Fruit fly (Drosophila melanogaster) whole organism, embryonic: Measurements from ENCODE around the gene CG9932.
A peak's percentile ranks its signal among the peaks of the same experiment; 100 is the strongest.

Source experiments
- Adf1 ChIP-seq: fragments of 200-800 bp; sonication (Bioruptor generic); IDR thresholded peaks from 2 replicates; pipeline ENCODE4 v1.3.6; 2022; ENCODE audit warnings: missing biosample characterization, missing genetic modification characterization
- Atf3 ChIP-seq: fragments of 200-800 bp; sonication (Bioruptor generic); optimal IDR thresholded peaks from 3 replicates; lab custom pipeline; 2016; ENCODE audit warnings: missing biosample characterization, missing genetic modification characterization
- CG11085 ChIP-seq: fragments of 200-800 bp; sonication (Bioruptor generic); IDR thresholded peaks from 2 replicates; pipeline ENCODE4 v1.3.6; 2022; ENCODE audit warnings: missing biosample characterization, missing genetic modification characterization
- CG11560 ChIP-seq: fragments of 200-800 bp; sonication (Bioruptor generic); IDR thresholded peaks from 3 replicates; pipeline ENCODE4 v1.3.6; 2022; ENCODE audit warnings: missing biosample characterization, missing genetic modification characterization
- CG14050 ChIP-seq: fragments of 200-800 bp; sonication (Bioruptor generic); IDR thresholded peaks from 3 replicates; pipeline ENCODE4 v1.3.6; 2022; ENCODE audit warnings: missing biosample characterization, missing genetic modification characterization
- CG14710 ChIP-seq: fragments of 200-800 bp; sonication (Bioruptor generic); optimal IDR thresholded peaks from 3 replicates; lab custom pipeline; 2019; ENCODE audit warnings: missing biosample characterization, mild to moderate bottlenecking, missing genetic modification characterization, moderate library complexity
- CG15514 ChIP-seq: fragments of 200-800 bp; sonication (Bioruptor generic); optimal IDR thresholded peaks from 3 replicates; lab custom pipeline; 2017; ENCODE audit warnings: missing biosample characterization, missing genetic modification characterization, mild to moderate bottlenecking, moderate library complexity, missing genetic modification reagents
- CG15601 ChIP-seq: fragments of 200-800 bp; sonication (Bioruptor generic); optimal IDR thresholded peaks from 3 replicates; lab custom pipeline; 2019; ENCODE audit warnings: missing biosample characterization, mild to moderate bottlenecking, missing genetic modification characterization, moderate library complexity
- CG17829 ChIP-seq: fragments of 200-800 bp; optimal IDR thresholded peaks from 2 replicates; lab custom pipeline; 2019; ENCODE audit warnings: missing biosample characterization, mild to moderate bottlenecking, missing genetic modification characterization, moderate library complexity
- CG18011 ChIP-seq: fragments of 200-800 bp; sonication (Bioruptor generic); optimal IDR thresholded peaks from 2 replicates; lab custom pipeline; 2017; ENCODE audit warnings: missing biosample characterization, missing genetic modification characterization, mild to moderate bottlenecking, moderate library complexity, missing genotype
- CG18764 ChIP-seq: fragments of 200-800 bp; sonication (Bioruptor generic); optimal IDR thresholded peaks from 3 replicates; lab custom pipeline; 2016; ENCODE audit warnings: missing biosample characterization, missing genetic modification characterization
- CG2116 ChIP-seq: fragments of 200-800 bp; sonication (Bioruptor generic); optimal IDR thresholded peaks from 3 replicates; lab custom pipeline; 2018; ENCODE audit warnings: missing biosample characterization, mild to moderate bottlenecking, missing genetic modification characterization
- CG2120 ChIP-seq: fragments of 200-800 bp; sonication (Bioruptor generic); optimal IDR thresholded peaks from 3 replicates; lab custom pipeline; 2016; ENCODE audit warnings: missing biosample characterization, missing genetic modification characterization
- CG7987 ChIP-seq: fragments of 200-800 bp; sonication (Bioruptor generic); optimal IDR thresholded peaks from 2 replicates; lab custom pipeline; 2018; ENCODE audit warnings: missing biosample characterization, mild to moderate bottlenecking, missing genetic modification characterization, moderate library complexity
- CG8281 ChIP-seq: fragments of 200-800 bp; sonication (Bioruptor generic); optimal IDR thresholded peaks from 2 replicates; lab custom pipeline; 2018; ENCODE audit warnings: missing biosample characterization, mild to moderate bottlenecking, missing genetic modification characterization, moderate library complexity
- CG8388 ChIP-seq: fragments of 200-800 bp; sonication (Bioruptor generic); optimal IDR thresholded peaks from 2 replicates; lab custom pipeline; 2019; ENCODE audit warnings: missing biosample characterization, mild to moderate bottlenecking, missing genetic modification characterization, moderate library complexity
- CG8944 ChIP-seq: fragments of 200-800 bp; sonication (Bioruptor generic); optimal IDR thresholded peaks from 3 replicates; lab custom pipeline; 2016; ENCODE audit warnings: missing biosample characterization, missing genetic modification characterization
- CG9727 ChIP-seq: fragments of 200-800 bp; sonication (Bioruptor generic); optimal IDR thresholded peaks from 3 replicates; lab custom pipeline; 2017; ENCODE audit warnings: missing biosample characterization, mild to moderate bottlenecking, missing genetic modification characterization
- CG9817 ChIP-seq: fragments of 200-800 bp; sonication (Bioruptor generic); optimal IDR thresholded peaks from 2 replicates; lab custom pipeline; 2018; ENCODE audit warnings: missing biosample characterization, mild to moderate bottlenecking, missing genetic modification characterization, moderate library complexity
- CoRest ChIP-seq: fragments of 200-800 bp; sonication (Bioruptor generic); optimal IDR thresholded peaks from 3 replicates; lab custom pipeline; 2018; ENCODE audit warnings: missing biosample characterization, mild to moderate bottlenecking, missing genetic modification characterization, moderate library complexity
- Dll ChIP-seq: fragments of 200-800 bp; sonication (Bioruptor generic); IDR thresholded peaks from 4 replicates; pipeline ENCODE4 v1.3.6; 2022; ENCODE audit warnings: missing biosample characterization, missing genetic modification characterization; ENCODE audit not compliant: partially characterized antibody
- Hey ChIP-seq: fragments of 200-800 bp; sonication (Bioruptor generic); optimal IDR thresholded peaks from 3 replicates; lab custom pipeline; 2018; ENCODE audit warnings: missing biosample characterization, mild to moderate bottlenecking, missing genetic modification characterization
- HmgD ChIP-seq: fragments of 200-800 bp; sonication (Bioruptor generic); optimal IDR thresholded peaks from 3 replicates; lab custom pipeline; 2016; ENCODE audit warnings: missing biosample characterization, missing genetic modification characterization
- HmgZ ChIP-seq: fragments of 200-800 bp; sonication (Bioruptor generic); optimal IDR thresholded peaks from 2 replicates; lab custom pipeline; 2018; ENCODE audit warnings: missing biosample characterization, mild to moderate bottlenecking, missing genetic modification characterization
- Hsf ChIP-seq: fragments of 200-800 bp; sonication (Bioruptor generic); optimal IDR thresholded peaks from 3 replicates; lab custom pipeline; 2016; ENCODE audit warnings: missing biosample characterization, missing genetic modification characterization
- Kr ChIP-seq: fragments of 200-800 bp; sonication (Bioruptor generic); optimal IDR thresholded peaks from 2 replicates; lab custom pipeline; 2017; ENCODE audit warnings: missing biosample characterization, mild to moderate bottlenecking, missing genetic modification characterization
- NC2β ChIP-seq: fragments of 200-800 bp; sonication (Bioruptor generic); optimal IDR thresholded peaks from 2 replicates; lab custom pipeline; 2016; ENCODE audit warnings: missing biosample characterization, missing genetic modification characterization
- NfI ChIP-seq: fragments of 200-800 bp; sonication (Bioruptor generic); optimal IDR thresholded peaks from 3 replicates; lab custom pipeline; 2018; ENCODE audit warnings: missing biosample characterization, mild to moderate bottlenecking, missing genetic modification characterization, moderate library complexity
- Six4 ChIP-seq: fragments of 200-800 bp; sonication (Bioruptor generic); optimal IDR thresholded peaks from 2 replicates; lab custom pipeline; 2016; ENCODE audit warnings: missing biosample characterization, missing genetic modification characterization
- bsh ChIP-seq, 2 experiments: fragments of 200-800 bp; sonication (Bioruptor generic); optimal IDR thresholded peaks; 2 replicates each; lab custom pipeline; 2017 to 2018; ENCODE audit warnings: mild to moderate bottlenecking in 2 of 2, missing biosample characterization in 2 of 2, missing genetic modification characterization in 2 of 2, moderate library complexity in 1 of 2
- chn ChIP-seq: fragments of 200-800 bp; sonication (Bioruptor generic); optimal IDR thresholded peaks from 2 replicates; lab custom pipeline; 2016; ENCODE audit warnings: missing biosample characterization, missing genetic modification characterization
- corto ChIP-seq: fragments of 200-800 bp; sonication (Bioruptor generic); optimal IDR thresholded peaks from 2 replicates; lab custom pipeline; 2016; ENCODE audit warnings: missing biosample characterization, mild to moderate bottlenecking, missing genetic modification characterization, moderate library complexity
- dpn ChIP-seq, 2 experiments: fragments of 200-800 bp; sonication (Bioruptor generic); optimal IDR thresholded peaks; 3 replicates each; lab custom pipeline; 2016; ENCODE audit warnings: missing biosample characterization in 2 of 2, missing genetic modification characterization in 2 of 2
- ems ChIP-seq: fragments of 200-800 bp; sonication (Bioruptor generic); optimal IDR thresholded peaks from 3 replicates; lab custom pipeline; 2016; ENCODE audit warnings: missing biosample characterization, missing genetic modification characterization
- ewg ChIP-seq: fragments of 200-800 bp; sonication (Bioruptor generic); optimal IDR thresholded peaks from 3 replicates; lab custom pipeline; 2017; ENCODE audit warnings: mild to moderate bottlenecking, missing biosample characterization, missing genetic modification reagents, missing genetic modification characterization
- fru ChIP-seq: fragments of >200 bp; optimal IDR thresholded peaks from 2 replicates; lab custom pipeline; 2017
- ind ChIP-seq: fragments of 200-800 bp; sonication (Bioruptor generic); optimal IDR thresholded peaks from 3 replicates; lab custom pipeline; 2016; ENCODE audit warnings: missing biosample characterization, missing genetic modification characterization
- mirr ChIP-seq: fragments of 200-800 bp; sonication (Bioruptor generic); optimal IDR thresholded peaks from 3 replicates; lab custom pipeline; 2018; ENCODE audit warnings: missing biosample characterization, mild to moderate bottlenecking, missing genetic modification characterization
- nerfin-2 ChIP-seq: fragments of 200-800 bp; sonication (Bioruptor generic); IDR thresholded peaks from 2 replicates; pipeline ENCODE4 v1.3.6; 2022; ENCODE audit warnings: missing biosample characterization, missing genetic modification characterization; ENCODE audit not compliant: partially characterized antibody
- nmo ChIP-seq: fragments of 200-800 bp; sonication (Bioruptor generic); optimal IDR thresholded peaks from 2 replicates; lab custom pipeline; 2018; ENCODE audit warnings: missing biosample characterization, mild to moderate bottlenecking, missing genetic modification characterization, moderate library complexity
- oc ChIP-seq: fragments of 200-800 bp; sonication (Bioruptor generic); optimal IDR thresholded peaks from 2 replicates; lab custom pipeline; 2018; ENCODE audit warnings: missing biosample characterization, mild to moderate bottlenecking, missing genetic modification characterization, moderate library complexity
- org-1 ChIP-seq: fragments of 200-800 bp; sonication (Bioruptor generic); optimal IDR thresholded peaks from 2 replicates; lab custom pipeline; 2017; ENCODE audit warnings: missing biosample characterization, missing genetic modification characterization
- rib ChIP-seq: fragments of 200-800 bp; sonication (Bioruptor generic); IDR thresholded peaks from 2 replicates; pipeline ENCODE4 v1.3.6; 2022; ENCODE audit warnings: missing biosample characterization, missing genetic modification characterization
- sd ChIP-seq: fragments of 200-800 bp; sonication (Bioruptor generic); optimal IDR thresholded peaks from 3 replicates; lab custom pipeline; 2018; ENCODE audit warnings: missing biosample characterization, mild to moderate bottlenecking, missing genetic modification characterization, moderate library complexity
- slbo ChIP-seq: fragments of 200-800 bp; sonication (Bioruptor generic); IDR thresholded peaks from 2 replicates; pipeline ENCODE4 v1.3.6; 2022; ENCODE audit warnings: missing biosample characterization, missing genetic modification characterization
- stc ChIP-seq: fragments of 200-800 bp; sonication (Bioruptor generic); IDR thresholded peaks from 2 replicates; pipeline ENCODE4 v1.3.6; 2022; ENCODE audit warnings: missing biosample characterization, missing genetic modification characterization
- unpg ChIP-seq: fragments of 200-800 bp; sonication (Bioruptor generic); optimal IDR thresholded peaks from 3 replicates; lab custom pipeline; 2018; ENCODE audit warnings: missing biosample characterization, mild to moderate bottlenecking, missing genetic modification characterization, moderate library complexity
- vvl ChIP-seq: fragments of 200-800 bp; sonication (Bioruptor generic); IDR thresholded peaks from 2 replicates; pipeline ENCODE4 v1.3.6; 2022; ENCODE audit warnings: missing biosample characterization, missing genetic modification characterization
- zen ChIP-seq: fragments of 200-800 bp; sonication (Bioruptor generic); optimal IDR thresholded peaks from 3 replicates; lab custom pipeline; 2018; ENCODE audit warnings: missing biosample characterization, mild to moderate bottlenecking, missing genetic modification characterization, moderate library complexity
- zfh1 ChIP-seq: fragments of 200-800 bp; sonication (Bioruptor generic); IDR thresholded peaks from 3 replicates; pipeline ENCODE4 v1.3.6; 2022; ENCODE audit warnings: missing biosample characterization, missing genetic modification characterization

CG9932 gene

DNA sequence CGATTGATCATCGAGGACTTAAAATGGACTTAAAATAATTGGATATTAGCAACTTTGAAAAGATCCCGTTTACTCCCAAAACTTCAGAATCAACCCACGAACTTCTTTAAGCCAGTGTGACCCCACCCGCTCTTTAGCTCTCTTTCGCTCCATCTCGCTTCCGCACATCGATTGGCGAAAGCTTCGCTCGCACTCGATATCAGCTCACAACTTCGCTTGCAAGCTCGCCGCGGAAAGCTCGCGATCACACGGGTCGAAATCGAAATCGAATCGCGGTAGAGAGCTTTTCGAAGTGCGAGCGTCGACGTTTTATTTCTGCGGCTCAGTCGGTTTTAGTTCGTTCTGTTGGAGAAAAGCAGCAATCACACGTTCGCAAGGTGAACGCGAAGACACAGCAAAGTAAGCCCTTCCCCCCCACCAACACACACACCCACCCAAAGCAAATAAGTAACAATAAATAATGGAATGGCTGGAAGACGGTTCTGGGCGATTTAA is 85.8 kb downstream of the CG9932 start, which contains the start of gene Vha68-2 (continued):
- peak; percentile 55 for TF ChIP-seq org-1 (GFP tag; lab: Kevin White, UChicago)
- TF ChIP-seq CG11085: no peak
- TF ChIP-seq unpg: peak; percentile 66
- peak; percentile 41 for TF ChIP-seq Atf3 (GFP tag; lab: Kevin White, UChicago)
- peak; percentile 45 for TF ChIP-seq oc
- TF ChIP-seq dpn (GFP tag; optimal IDR thresholded peaks at IDR 0.05; lab: Kevin White, UChicago): peak; percentile 60 to 61
- TF ChIP-seq CG7987 (GFP tag; lab: Kevin White, UChicago): peak; percentile 71
- TF ChIP-seq CoRest (tag; lab: Kevin White, UChicago): peak; percentile 54
- peak; percentile 60 for TF ChIP-seq Adf1
- peak; percentile 56 for TF ChIP-seq CG18011
- TF ChIP-seq rib (GFP tag; lab: Robert Waterston, UW): 0 out of 2 replicates have a peak, but pooled peaks have one; percentile 24
- TF ChIP-seq mirr (GFP tag; lab: Kevin White, UChicago): peak; percentile 52
- TF ChIP-seq Dll (GFP tag; lab: Robert Waterston, UW): 0 out of 4 replicates have a peak, but pooled peaks have one; percentile 43
- peak; percentile 20; the same call in 1 of the 3 replicates for TF ChIP-seq CG14050 (GFP tag; lab: Robert Waterston, UW)
- peak; percentile 56 for TF ChIP-seq Hsf (GFP tag; lab: Kevin White, UChicago)
- peak; percentile 29 for TF ChIP-seq ind (GFP tag; lab: Kevin White, UChicago)
- TF ChIP-seq CG18764: no peak
- peak; percentile 79 for TF ChIP-seq HmgD (GFP tag; lab: Kevin White, UChicago)
- peak; percentile 11 for TF ChIP-seq CG9727 (GFP tag; lab: Kevin White, UChicago)
- peak; percentile 81 for TF ChIP-seq NC2β
- TF ChIP-seq CG8388 (GFP tag; lab: Kevin White, UChicago): peak; percentile 21
- peak; percentile 52 for TF ChIP-seq Hey
- TF ChIP-seq nerfin-2 (GFP tag; lab: Robert Waterston, UW): 0 out of 2 replicates have a peak, but pooled peaks have one; percentile 36
- TF ChIP-seq sd (tag; lab: Kevin White, UChicago): no peak
- TF ChIP-seq vvl: peak; percentile 79
- peak; percentile 76 for TF ChIP-seq HmgZ (tag; lab: Kevin White, UChicago)
- TF ChIP-seq zfh1 (GFP tag; lab: Robert Waterston, UW): peak; percentile 75
- TF ChIP-seq nmo (GFP tag; lab: Kevin White, UChicago): no peak
- peak; percentile 51 for TF ChIP-seq CG8944 (GFP tag; lab: Kevin White, UChicago)
- TF ChIP-seq bsh (GFP tag; optimal IDR thresholded peaks at IDR 0.05; lab: Kevin White, UChicago): peak; percentile 39 to 42
- TF ChIP-seq NfI (GFP tag; lab: Kevin White, UChicago): peak; percentile 87
- no peak for TF ChIP-seq chn (GFP tag; lab: Kevin White, UChicago)
- peak; percentile 45 for TF ChIP-seq ewg (GFP tag; lab: Kevin White, UChicago)
- TF ChIP-seq Six4 (GFP tag; lab: Kevin White, UChicago): peak; percentile 32
- no peak for TF ChIP-seq zen
- TF ChIP-seq slbo (GFP tag; lab: Robert Waterston, UW): peak; percentile 73
- TF ChIP-seq CG14710 (tag; lab: Kevin White, UChicago): peak; percentile 99
- TF ChIP-seq CG2116 (GFP tag; lab: Kevin White, UChicago): peak; percentile 61
- TF ChIP-seq CG15514: peak; percentile 84
- no peak for TF ChIP-seq CG8281 (tag; lab: Kevin White, UChicago)
- TF ChIP-seq CG2120: peak; percentile 67
- peak; percentile 95 for TF ChIP-seq CG11560
- TF ChIP-seq fru: no peak
- peak; percentile 28 for TF ChIP-seq CG15601
- no peak for TF ChIP-seq corto (GFP tag; lab: Kevin White, UChicago)
- TF ChIP-seq ems: peak; percentile 20
- TF ChIP-seq stc (GFP tag; lab: Robert Waterston, UW): 0 out of 2 replicates have a peak, but pooled peaks have one; percentile 22
- TF ChIP-seq CG9817: peak; percentile 72
- TF ChIP-seq Kr (GFP tag; lab: Kevin White, UChicago): no peak
- no peak for TF ChIP-seq CG17829 (tag; lab: Kevin White, UChicago)
